Fruit fly (Drosophila melanogaster) whole organism, pupa: ENCODE results near the gene hook.

Source experiments
- CG13204 ChIP-seq: fragments of 200-800 bp; sonication (Bioruptor generic); optimal IDR thresholded peaks from 2 replicates; lab custom pipeline; 2018; ENCODE audit warnings: missing biosample characterization, mild to moderate bottlenecking, missing genetic modification characterization, moderate library complexity
- CG32121 ChIP-seq: fragments of 200-800 bp; sonication (Bioruptor generic); IDR thresholded peaks from 2 replicates; pipeline ENCODE4 v1.3.6; 2022; ENCODE audit warnings: missing biosample characterization, missing genetic modification characterization
- CG8159 ChIP-seq: fragments of 200-800 bp; sonication (Bioruptor generic); optimal IDR thresholded peaks from 3 replicates; lab custom pipeline; 2018; ENCODE audit warnings: missing biosample characterization, mild to moderate bottlenecking, missing genetic modification characterization, moderate library complexity
- D1 ChIP-seq: fragments of 200-800 bp; sonication (Bioruptor generic); optimal IDR thresholded peaks from 2 replicates; lab custom pipeline; 2018; ENCODE audit warnings: missing biosample characterization, mild to moderate bottlenecking, missing genetic modification characterization, moderate library complexity
- Pif1A ChIP-seq: fragments of 200-800 bp; sonication (Bioruptor generic); optimal IDR thresholded peaks from 3 replicates; lab custom pipeline; 2016; ENCODE audit warnings: missing biosample characterization, missing genetic modification characterization
- Snoo ChIP-seq: fragments of 200-800 bp; sonication (Bioruptor generic); optimal IDR thresholded peaks from 3 replicates; lab custom pipeline; 2017; ENCODE audit warnings: missing biosample characterization, mild to moderate bottlenecking, missing genetic modification characterization, inconsistent platforms

DNA sequence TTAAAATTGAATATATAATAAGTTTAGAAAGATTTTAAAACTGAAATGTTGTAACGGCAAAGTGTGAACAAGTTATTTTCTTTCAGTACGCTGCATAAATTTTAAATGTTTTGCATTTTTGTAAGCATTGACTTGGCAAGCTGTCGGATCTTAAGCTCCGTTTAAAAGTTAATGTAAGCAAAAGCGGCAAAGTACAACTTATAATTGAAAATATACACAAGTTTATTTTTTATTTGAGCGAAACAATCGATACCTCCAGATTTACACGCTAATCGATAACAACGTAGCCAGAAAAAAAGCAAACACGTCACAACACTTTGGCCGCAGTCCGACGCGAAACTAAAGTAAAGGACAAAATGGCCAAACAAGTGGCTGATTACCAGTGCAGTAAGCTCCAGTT, 8.3 kb upstream of the hook start, which contains the start of gene Catsup:
- TF ChIP-seq Pif1A (GFP tag; lab: Kevin White, UChicago) (no peak), CG13204 (GFP tag; lab: Kevin White, UChicago) (no peak), D1 (tag; lab: Kevin White, UChicago) (no peak), CG8159 (tag; lab: Kevin White, UChicago) (no peak), Snoo (tag; lab: Kevin White, UChicago) (no peak), CG32121 (GFP tag; lab: Robert Waterston, UW) (no peak)
